Worm (Caenorhabditis elegans): ENCODE measurements around the gene trpp-6.

Gene trpp-6

ce11 chrV:9983529-9983928 is 8.2 kb upstream of the trpp-6 start:
- no peak for TF ChIP-seq ref-1 (GFP tag; conservative IDR thresholded peaks at IDR 0.05)
- no peak for TF ChIP-seq flt-1 (GFP tag; IDR thresholded peaks at IDR 0.05)
- TF ChIP-seq tab-1 (GFP tag; IDR thresholded peaks at IDR 0.05) = no peak
- TF ChIP-seq ztf-23 (GFP tag; IDR thresholded peaks at IDR 0.05) = no peak
- no peak for TF ChIP-seq ztf-29 (GFP tag; IDR thresholded peaks at IDR 0.05)
- no peak for TF ChIP-seq klf-2 (GFP tag; conservative IDR thresholded peaks at IDR 0.05)
- no peak for TF ChIP-seq cog-1 (tag; optimal IDR thresholded peaks at IDR 0.05)
- TF ChIP-seq med-1 (GFP tag; optimal IDR thresholded peaks at IDR 0.05; ENCODE audit: insufficient read depth) = no peak
- no peak for TF ChIP-seq T22C8.4 (GFP tag; IDR thresholded peaks at IDR 0.05)

ce11 chrV:9984821-9985220 is 6.9 kb upstream of the trpp-6 start:
- TF ChIP-seq med-1 (GFP tag; optimal IDR thresholded peaks at IDR 0.05; ENCODE audit: insufficient read depth) (no peak), tab-1 (GFP tag; IDR thresholded peaks at IDR 0.05) (no peak), T22C8.4 (GFP tag; IDR thresholded peaks at IDR 0.05) (no peak), ztf-29 (GFP tag; IDR thresholded peaks at IDR 0.05) (no peak), ref-1 (GFP tag; conservative IDR thresholded peaks at IDR 0.05) (no peak), flt-1 (GFP tag; IDR thresholded peaks at IDR 0.05) (no peak), cog-1 (tag; optimal IDR thresholded peaks at IDR 0.05) (no peak), klf-2 (GFP tag; conservative IDR thresholded peaks at IDR 0.05) (no peak), ztf-23 (GFP tag; IDR thresholded peaks at IDR 0.05) (no peak)

ce11 chrV:9985227-9985864 is 6.3 kb upstream of the trpp-6 start:
- TF ChIP-seq cog-1 (tag; optimal IDR thresholded peaks at IDR 0.05) (no peak), klf-2 (GFP tag; conservative IDR thresholded peaks at IDR 0.05) (no peak), T22C8.4 (GFP tag; IDR thresholded peaks at IDR 0.05) (no peak), med-1 (GFP tag; optimal IDR thresholded peaks at IDR 0.05; ENCODE audit: insufficient read depth) (no peak)

- TF ChIP-seq tab-1 (GFP tag; IDR thresholded peaks at IDR 0.05) = no peak
- no peak for TF ChIP-seq klf-2 (GFP tag; conservative IDR thresholded peaks at IDR 0.05)
- no peak for TF ChIP-seq T22C8.4 (GFP tag; IDR thresholded peaks at IDR 0.05)
- TF ChIP-seq ztf-29 (GFP tag; IDR thresholded peaks at IDR 0.05) = no peak
- TF ChIP-seq med-1 (GFP tag; optimal IDR thresholded peaks at IDR 0.05; ENCODE audit: insufficient read depth) = no peak
- no peak for TF ChIP-seq flt-1 (GFP tag; IDR thresholded peaks at IDR 0.05)
- TF ChIP-seq ref-1 (GFP tag; conservative IDR thresholded peaks at IDR 0.05) = no peak
These were observed 5.5 kb upstream of the trpp-6 start, which contains the start of gene rmd-2 for ce11 chrV:9986177-9986576. Gene rmd-2, minus strand, starts transcription at chrV:9986277.

- no peak for TF ChIP-seq cog-1 (tag; optimal IDR thresholded peaks at IDR 0.05)
- TF ChIP-seq flt-1 (GFP tag; IDR thresholded peaks at IDR 0.05) = no peak
- no peak for TF ChIP-seq ztf-23 (GFP tag; IDR thresholded peaks at IDR 0.05)
- TF ChIP-seq ztf-29 (GFP tag; IDR thresholded peaks at IDR 0.05) = no peak
- TF ChIP-seq T22C8.4 (GFP tag; IDR thresholded peaks at IDR 0.05) = no peak
- no peak for TF ChIP-seq med-1 (GFP tag; optimal IDR thresholded peaks at IDR 0.05; ENCODE audit: insufficient read depth)
- TF ChIP-seq klf-2 (GFP tag; conservative IDR thresholded peaks at IDR 0.05) = no peak
- no peak for TF ChIP-seq tab-1 (GFP tag; IDR thresholded peaks at IDR 0.05)
- no peak for TF ChIP-seq ref-1 (GFP tag; conservative IDR thresholded peaks at IDR 0.05)
These were observed 4.0 kb upstream of the trpp-6 start, which contains the start of gene C27H6.8 for ce11 chrV:9987688-9988087. Gene C27H6.8, minus strand, starts transcription at chrV:9987788.

ce11 chrV:9995791-9996190 is 4.1 kb downstream of the trpp-6 start, which contains the start of gene K08H10.6:
Gene K08H10.6, minus strand, starts transcription at chrV:9995891.
- TF ChIP-seq med-1 (GFP tag; optimal IDR thresholded peaks at IDR 0.05; ENCODE audit: insufficient read depth) (no peak), ztf-29 (GFP tag; IDR thresholded peaks at IDR 0.05) (no peak), T22C8.4 (GFP tag; IDR thresholded peaks at IDR 0.05) (no peak), ztf-23 (GFP tag; IDR thresholded peaks at IDR 0.05) (no peak), ref-1 (GFP tag; conservative IDR thresholded peaks at IDR 0.05) (no peak), flt-1 (GFP tag; IDR thresholded peaks at IDR 0.05) (no peak), klf-2 (GFP tag; conservative IDR thresholded peaks at IDR 0.05) (no peak), tab-1 (GFP tag; IDR thresholded peaks at IDR 0.05) (no peak), cog-1 (tag; optimal IDR thresholded peaks at IDR 0.05) (no peak)

ce11 chrV:10000760-10001159 is 9.1 kb downstream of the trpp-6 start, which contains the start of gene K08H10.10:
Gene K08H10.10, plus strand, starts transcription at chrV:10001060.
- no peak for TF ChIP-seq ztf-23 (GFP tag; IDR thresholded peaks at IDR 0.05)
- no peak for TF ChIP-seq ref-1 (GFP tag; conservative IDR thresholded peaks at IDR 0.05)
- TF ChIP-seq tab-1 (GFP tag; IDR thresholded peaks at IDR 0.05) = no peak
- TF ChIP-seq klf-2 (GFP tag; conservative IDR thresholded peaks at IDR 0.05) = no peak
- no peak for TF ChIP-seq med-1 (GFP tag; optimal IDR thresholded peaks at IDR 0.05; ENCODE audit: insufficient read depth)
- no peak for TF ChIP-seq ztf-29 (GFP tag; IDR thresholded peaks at IDR 0.05)
- TF ChIP-seq flt-1 (GFP tag; IDR thresholded peaks at IDR 0.05) = no peak
- no peak for TF ChIP-seq cog-1 (tag; optimal IDR thresholded peaks at IDR 0.05)
- TF ChIP-seq T22C8.4 (GFP tag; IDR thresholded peaks at IDR 0.05) = no peak

- TF ChIP-seq tab-1 (GFP tag; IDR thresholded peaks at IDR 0.05) = no peak
- no peak for TF ChIP-seq flt-1 (GFP tag; IDR thresholded peaks at IDR 0.05)
- no peak for TF ChIP-seq ref-1 (GFP tag; conservative IDR thresholded peaks at IDR 0.05)
- TF ChIP-seq med-1 (GFP tag; optimal IDR thresholded peaks at IDR 0.05; ENCODE audit: insufficient read depth) = no peak
These were observed 11.0 kb downstream of the trpp-6 start for ce11 chrV:10002720-10003119.

- TF ChIP-seq ztf-29 (GFP tag; IDR thresholded peaks at IDR 0.05) (no peak), ztf-23 (GFP tag; IDR thresholded peaks at IDR 0.05) (0 out of 2 replicates have a peak, but pooled peaks have one; percentile 21)
These were observed 11.7 kb downstream of the trpp-6 start for ce11 chrV:10003315-10003969.

Data from whole organism, midembryonic.